Fruit fly (Drosophila melanogaster) whole organism, embryonic: ENCODE measurements around the gene aph-1.

ENCODE experiments used
- Atf6 ChIP-seq: fragments of 200-800 bp; sonication (Bioruptor generic); IDR thresholded peaks from 2 replicates; pipeline ENCODE4 v1.3.6; 2022; ENCODE audit warnings: missing biosample characterization, missing genetic modification characterization
- BtbVII ChIP-seq: fragments of 200-800 bp; sonication (Bioruptor generic); optimal IDR thresholded peaks from 3 replicates; lab custom pipeline; 2017; ENCODE audit warnings: missing biosample characterization, mild to moderate bottlenecking, missing genetic modification characterization
- CG10366 ChIP-seq: fragments of 200-800 bp; sonication (Bioruptor generic); IDR thresholded peaks from 2 replicates; pipeline ENCODE4 v1.3.6; 2022; ENCODE audit warnings: missing biosample characterization, missing genetic modification characterization
- CG10979 ChIP-seq: fragments of 200-800 bp; sonication (Bioruptor generic); optimal IDR thresholded peaks from 2 replicates; lab custom pipeline; 2018; ENCODE audit warnings: missing biosample characterization, mild to moderate bottlenecking, missing genetic modification characterization, moderate library complexity
- CG11085 ChIP-seq: fragments of 200-800 bp; sonication (Bioruptor generic); IDR thresholded peaks from 2 replicates; pipeline ENCODE4 v1.3.6; 2022; ENCODE audit warnings: missing biosample characterization, missing genetic modification characterization
- CG11504 ChIP-seq: fragments of 200-800 bp; sonication (Bioruptor generic); optimal IDR thresholded peaks from 3 replicates; lab custom pipeline; 2019; ENCODE audit warnings: missing biosample characterization, mild to moderate bottlenecking, missing genetic modification characterization, moderate library complexity
- CG13287 ChIP-seq: fragments of 200-800 bp; sonication (Bioruptor generic); IDR thresholded peaks from 2 replicates; pipeline ENCODE4 v1.3.6; 2022; ENCODE audit warnings: missing biosample characterization, missing genetic modification characterization; ENCODE audit not compliant: partially characterized antibody
- CG13424 ChIP-seq: fragments of 200-800 bp; sonication (Bioruptor generic); optimal IDR thresholded peaks from 2 replicates; lab custom pipeline; 2019; ENCODE audit warnings: missing biosample characterization, mild to moderate bottlenecking, missing genetic modification characterization, moderate library complexity
- CG14860 ChIP-seq: fragments of 200-800 bp; sonication (Bioruptor generic); IDR thresholded peaks from 3 replicates; pipeline ENCODE4 v1.3.6; 2022; ENCODE audit warnings: missing biosample characterization, missing genetic modification characterization; ENCODE audit not compliant: partially characterized antibody
- CG15269 ChIP-seq: fragments of 200-800 bp; sonication (Bioruptor generic); optimal IDR thresholded peaks from 2 replicates; lab custom pipeline; 2018; ENCODE audit warnings: missing biosample characterization, mild to moderate bottlenecking, missing genetic modification characterization, moderate library complexity
- CG1603 ChIP-seq: fragments of 200-800 bp; sonication (Bioruptor generic); optimal IDR thresholded peaks from 2 replicates; lab custom pipeline; 2019; ENCODE audit warnings: missing biosample characterization, mild to moderate bottlenecking, missing genetic modification characterization, moderate library complexity
- CG17385 ChIP-seq: fragments of 200-800 bp; sonication (Bioruptor generic); optimal IDR thresholded peaks from 3 replicates; lab custom pipeline; 2018; ENCODE audit warnings: missing biosample characterization, mild to moderate bottlenecking, missing genetic modification characterization
- CG2678 ChIP-seq: fragments of 200-800 bp; sonication (Bioruptor generic); optimal IDR thresholded peaks from 3 replicates; lab custom pipeline; 2019; ENCODE audit warnings: missing biosample characterization, mild to moderate bottlenecking, missing genetic modification characterization, moderate library complexity
- CG30403 ChIP-seq: fragments of 200-800 bp; sonication (Bioruptor generic); optimal IDR thresholded peaks from 3 replicates; lab custom pipeline; 2016; ENCODE audit warnings: missing biosample characterization, missing genetic modification characterization
- CG32532 ChIP-seq: fragments of 200-800 bp; sonication (Bioruptor generic); IDR thresholded peaks from 2 replicates; pipeline ENCODE4 v1.3.6; 2022; ENCODE audit warnings: missing biosample characterization, missing genetic modification characterization
- CG34376 ChIP-seq: fragments of 200-800 bp; sonication (Bioruptor generic); optimal IDR thresholded peaks from 2 replicates; lab custom pipeline; 2018; ENCODE audit warnings: missing biosample characterization, mild to moderate bottlenecking, missing genetic modification characterization
- CG43689 ChIP-seq: fragments of 200-800 bp; sonication (Bioruptor generic); IDR thresholded peaks from 2 replicates; pipeline ENCODE4 v1.3.6; 2022; ENCODE audit warnings: missing biosample characterization, missing genetic modification characterization
- CG6689 ChIP-seq: fragments of 200-800 bp; sonication (Bioruptor generic); IDR thresholded peaks from 2 replicates; pipeline ENCODE4 v1.3.6; 2022; ENCODE audit warnings: missing biosample characterization, missing genetic modification characterization
- CG6765 ChIP-seq: fragments of 200-800 bp; sonication (Bioruptor generic); optimal IDR thresholded peaks from 3 replicates; lab custom pipeline; 2017; ENCODE audit warnings: missing biosample characterization, mild to moderate bottlenecking, missing genetic modification characterization
- CG6813 ChIP-seq: fragments of 200-800 bp; sonication (Bioruptor generic); optimal IDR thresholded peaks from 2 replicates; lab custom pipeline; 2017; ENCODE audit warnings: missing biosample characterization, missing genetic modification characterization, mild to moderate bottlenecking, moderate library complexity, missing genetic modification reagents
- CG8359 ChIP-seq: fragments of 200-800 bp; sonication (Bioruptor generic); optimal IDR thresholded peaks from 2 replicates; lab custom pipeline; 2017; ENCODE audit warnings: missing biosample characterization, mild to moderate bottlenecking, missing genetic modification characterization, borderline replicate concordance
- CG8765 ChIP-seq: fragments of 200-800 bp; sonication (Bioruptor generic); IDR thresholded peaks from 2 replicates; pipeline ENCODE4 v1.3.6; 2022; ENCODE audit warnings: missing biosample characterization, missing genetic modification characterization
- Dref ChIP-seq: fragments of 200-800 bp; sonication (Bioruptor generic); IDR thresholded peaks from 2 replicates; pipeline ENCODE4 v1.3.6; 2022; ENCODE audit warnings: missing biosample characterization, missing genetic modification characterization
- E2f2 ChIP-seq: fragments of 200-800 bp; sonication (Bioruptor generic); IDR thresholded peaks from 2 replicates; pipeline ENCODE4 v1.3.6; 2022; ENCODE audit warnings: missing biosample characterization, missing genetic modification characterization
- Hr78 ChIP-seq, 2 experiments: fragments of 200-800 bp in 1 of 2; fragments of >200 bp in 1 of 2; sonication (Bioruptor generic) in 1 of 2; optimal IDR thresholded peaks; 2 replicates each; lab custom pipeline; 2017 to 2019; ENCODE audit warnings: missing biosample characterization in 2 of 2, missing genetic modification characterization in 2 of 2, mild to moderate bottlenecking in 1 of 2, moderate library complexity in 1 of 2
- MTF-1 ChIP-seq: fragments of 200-800 bp; sonication (Bioruptor generic); optimal IDR thresholded peaks from 2 replicates; lab custom pipeline; 2018; ENCODE audit warnings: missing biosample characterization, mild to moderate bottlenecking, missing genetic modification characterization, borderline replicate concordance
- Mad ChIP-seq: fragments of 200-800 bp; sonication (Bioruptor generic); optimal IDR thresholded peaks from 2 replicates; lab custom pipeline; 2016; ENCODE audit warnings: missing biosample characterization, missing genetic modification characterization
- NFAT ChIP-seq: fragments of 200-800 bp; sonication (Bioruptor generic); IDR thresholded peaks from 2 replicates; pipeline ENCODE4 v1.3.6; 2022; ENCODE audit warnings: missing biosample characterization, missing genetic modification characterization
- Optix ChIP-seq: fragments of 200-800 bp; sonication (Bioruptor generic); IDR thresholded peaks from 3 replicates; pipeline ENCODE4 v1.3.6; 2022; ENCODE audit warnings: missing biosample characterization, missing genetic modification characterization
- PHDP ChIP-seq: fragments of 200-800 bp; sonication (Bioruptor generic); optimal IDR thresholded peaks from 3 replicates; lab custom pipeline; 2018; ENCODE audit warnings: missing biosample characterization, mild to moderate bottlenecking, missing genetic modification characterization, moderate library complexity
- Trl ChIP-seq, 3 experiments: fragments of >200 bp in 2 of 3; fragments of 200-800 bp in 1 of 3; sonication (Bioruptor generic) in 1 of 3; optimal IDR thresholded peaks; 2 replicates in 1 of 3; 3 replicates in 2 of 3; lab custom pipeline; 2016 to 2017; ENCODE audit warnings: missing biosample characterization in 1 of 3, missing genetic modification characterization in 1 of 3
- Xbp1 ChIP-seq: fragments of 200-800 bp; sonication (Bioruptor generic); optimal IDR thresholded peaks from 3 replicates; lab custom pipeline; 2016; ENCODE audit warnings: missing biosample characterization, mild to moderate bottlenecking, missing genetic modification characterization
- al ChIP-seq: fragments of 200-800 bp; sonication (Bioruptor generic); IDR thresholded peaks from 2 replicates; pipeline ENCODE4 v1.3.6; 2022; ENCODE audit warnings: missing biosample characterization, missing genetic modification characterization
- ap ChIP-seq: fragments of 200-800 bp; sonication (Bioruptor generic); IDR thresholded peaks from 2 replicates; pipeline ENCODE4 v1.3.6; 2022; ENCODE audit warnings: missing biosample characterization, missing genetic modification characterization
- ase ChIP-seq: fragments of 200-800 bp; sonication (Bioruptor generic); IDR thresholded peaks from 3 replicates; pipeline ENCODE4 v1.3.6; 2022; ENCODE audit warnings: missing biosample characterization, missing genetic modification characterization
- bcd ChIP-seq: fragments of 200-800 bp; sonication (Bioruptor generic); optimal IDR thresholded peaks from 2 replicates; lab custom pipeline; 2017; ENCODE audit warnings: missing biosample characterization, mild to moderate bottlenecking, missing genetic modification characterization
- chinmo ChIP-seq: fragments of 200-800 bp; sonication (Bioruptor generic); IDR thresholded peaks from 4 replicates; pipeline ENCODE4 v1.3.6; 2022; ENCODE audit warnings: missing biosample characterization, missing genetic modification characterization; ENCODE audit not compliant: partially characterized antibody
- cwo ChIP-seq: fragments of 200-800 bp; sonication (Bioruptor generic); optimal IDR thresholded peaks from 3 replicates; lab custom pipeline; 2017; ENCODE audit warnings: missing biosample characterization, missing genetic modification characterization, mild to moderate bottlenecking, moderate library complexity, missing genetic modification reagents
- dmrt99B ChIP-seq: fragments of 200-800 bp; sonication (Bioruptor generic); optimal IDR thresholded peaks from 2 replicates; lab custom pipeline; 2018; ENCODE audit warnings: missing biosample characterization, mild to moderate bottlenecking, missing genetic modification characterization, moderate library complexity
- esg ChIP-seq: fragments of 200-800 bp; sonication (Bioruptor generic); conservative IDR thresholded peaks from 2 replicates; pipeline ENCODE4 v1.3.6; 2022; ENCODE audit warnings: missing biosample characterization, missing genetic modification characterization
- ftz-f1 ChIP-seq: fragments of 200-800 bp; sonication (Bioruptor generic); optimal IDR thresholded peaks from 2 replicates; lab custom pipeline; 2016; ENCODE audit warnings: missing biosample characterization, missing genetic modification characterization
- jing ChIP-seq: fragments of 200-800 bp; sonication (Bioruptor generic); optimal IDR thresholded peaks from 2 replicates; lab custom pipeline; 2018; ENCODE audit warnings: missing biosample characterization, mild to moderate bottlenecking, missing genetic modification characterization
- jumu ChIP-seq: fragments of 200-800 bp; sonication (Bioruptor generic); optimal IDR thresholded peaks from 3 replicates; lab custom pipeline; 2016; ENCODE audit warnings: missing biosample characterization, missing genetic modification characterization
- lilli ChIP-seq: fragments of 200-800 bp; sonication (Bioruptor generic); optimal IDR thresholded peaks from 3 replicates; lab custom pipeline; 2016; ENCODE audit warnings: missing biosample characterization, missing genetic modification characterization
- pzg ChIP-seq: fragments of 200-800 bp; sonication (Bioruptor generic); optimal IDR thresholded peaks from 3 replicates; lab custom pipeline; 2018; ENCODE audit warnings: missing biosample characterization, mild to moderate bottlenecking, missing genetic modification characterization, moderate library complexity
- sd ChIP-seq: fragments of 200-800 bp; sonication (Bioruptor generic); optimal IDR thresholded peaks from 3 replicates; lab custom pipeline; 2018; ENCODE audit warnings: missing biosample characterization, mild to moderate bottlenecking, missing genetic modification characterization, moderate library complexity
- tgo ChIP-seq: fragments of 200-800 bp; sonication (Bioruptor generic); IDR thresholded peaks from 3 replicates; pipeline ENCODE4 v1.3.6; 2022; ENCODE audit warnings: missing biosample characterization, missing genetic modification characterization
- tin ChIP-seq: fragments of 200-800 bp; sonication (Bioruptor generic); optimal IDR thresholded peaks from 3 replicates; lab custom pipeline; 2016; ENCODE audit warnings: missing biosample characterization, missing genetic modification characterization
- vvl ChIP-seq: fragments of 200-800 bp; sonication (Bioruptor generic); IDR thresholded peaks from 2 replicates; pipeline ENCODE4 v1.3.6; 2022; ENCODE audit warnings: missing biosample characterization, missing genetic modification characterization

The aph-1 gene

DNA sequence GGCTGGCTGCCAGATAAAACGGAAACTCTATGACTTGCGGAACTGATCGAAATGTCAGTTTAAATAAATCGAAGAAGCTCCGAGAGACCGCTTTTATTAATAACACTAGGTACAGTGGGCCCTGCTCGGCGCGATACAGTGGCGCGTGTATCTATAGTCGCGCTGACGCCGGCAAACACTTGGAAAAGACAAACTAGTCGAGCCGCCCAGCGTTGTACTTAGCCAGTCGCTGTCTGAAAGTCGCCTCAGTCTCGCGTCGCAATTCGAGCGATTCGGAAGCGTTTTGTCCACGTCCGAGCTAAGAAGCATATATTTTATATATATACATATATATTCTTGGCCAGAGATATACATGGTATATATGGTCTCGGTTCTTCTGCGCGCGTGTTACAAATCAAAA lies 36.2 kb upstream of the aph-1 start (continued):
- TF ChIP-seq Hr78 (GFP tag; optimal IDR thresholded peaks at IDR 0.05; lab: Kevin White, UChicago), result no peak
- peak; percentile 28 for TF ChIP-seq dmrt99B (tag; lab: Kevin White, UChicago)
- peak; percentile 49 for TF ChIP-seq CG6765 (GFP tag; lab: Kevin White, UChicago)
- TF ChIP-seq Xbp1 (GFP tag; lab: Kevin White, UChicago), result peak; percentile 46
- TF ChIP-seq CG34376 (GFP tag; lab: Kevin White, UChicago), result peak; percentile 17
- TF ChIP-seq Optix, result no peak
- TF ChIP-seq sd (tag; lab: Kevin White, UChicago), result peak; percentile 27
- 0 out of 2 replicates have a peak, but pooled peaks have one; percentile 21 for TF ChIP-seq esg (GFP tag; lab: Robert Waterston, UW)
- no peak for TF ChIP-seq CG6689
- peak; percentile 65; the same call in 1 of the 4 replicates for TF ChIP-seq chinmo
- TF ChIP-seq BtbVII (GFP tag; lab: Kevin White, UChicago), result peak; percentile 41
- TF ChIP-seq CG43689 (GFP tag; lab: Robert Waterston, UW), result no peak
- TF ChIP-seq E2f2, result no peak; the same call in 1 of the 2 replicates
- TF ChIP-seq CG15269, result peak; percentile 60
- TF ChIP-seq Trl (optimal IDR thresholded peaks at IDR 0.05; lab: Kevin White, UChicago), result no peak
- TF ChIP-seq Trl (GFP tag; optimal IDR thresholded peaks at IDR 0.05; lab: Kevin White, UChicago), result peak; percentile 6
- TF ChIP-seq CG10366, result peak; percentile 39; the same call in 1 of the 2 replicates
- peak; percentile 32 for TF ChIP-seq cwo
- TF ChIP-seq CG1603 (tag; lab: Kevin White, UChicago), result peak; percentile 6
- TF ChIP-seq CG17385 (GFP tag; lab: Kevin White, UChicago), result peak; percentile 25
- TF ChIP-seq Mad, result peak; percentile 18
- peak; percentile 18 for TF ChIP-seq CG30403 (GFP tag; lab: Kevin White, UChicago)
- TF ChIP-seq NFAT (GFP tag; lab: Robert Waterston, UW), result peak; percentile 93
- TF ChIP-seq CG10979 (tag; lab: Kevin White, UChicago), result no peak
- 0 out of 2 replicates have a peak, but pooled peaks have one; percentile 28 for TF ChIP-seq CG8765
- no peak for TF ChIP-seq CG14860 (GFP tag; lab: Robert Waterston, UW)
- peak; percentile 49 for TF ChIP-seq MTF-1
- TF ChIP-seq ap, result no peak
- peak; percentile 34; the same call in 2 of the 3 replicates for TF ChIP-seq tgo (GFP tag; lab: Robert Waterston, UW)
- TF ChIP-seq al (GFP tag; lab: Robert Waterston, UW), result peak; percentile 60
- TF ChIP-seq CG6813 (GFP tag; lab: Kevin White, UChicago), result peak; percentile 49
- peak; percentile 58 for TF ChIP-seq ftz-f1 (GFP tag; lab: Kevin White, UChicago)
- peak; percentile 84 for TF ChIP-seq CG8359 (GFP tag; lab: Kevin White, UChicago)
- 0 out of 2 replicates have a peak, but pooled peaks have one; percentile 32 for TF ChIP-seq Dref (GFP tag; lab: Robert Waterston, UW)
- peak; percentile 40 for TF ChIP-seq tin (GFP tag; lab: Kevin White, UChicago)
- peak; percentile 50 for TF ChIP-seq bcd (GFP tag; lab: Kevin White, UChicago)
- peak; percentile 13; the same call in 1 of the 2 replicates for TF ChIP-seq CG13287 (GFP tag; lab: Robert Waterston, UW)
- peak; percentile 22 for TF ChIP-seq jumu (GFP tag; lab: Kevin White, UChicago)
- TF ChIP-seq ase, result 0 out of 3 replicates have a peak, but pooled peaks have one; percentile 28
- peak; percentile 48 for TF ChIP-seq CG2678
- TF ChIP-seq lilli (GFP tag; lab: Kevin White, UChicago), result peak; percentile 42
- peak; percentile 54; the same call in 1 of the 2 replicates for TF ChIP-seq vvl
- TF ChIP-seq CG11504 (tag; lab: Kevin White, UChicago), result peak; percentile 50
- no peak for TF ChIP-seq jing (GFP tag; lab: Kevin White, UChicago)
- TF ChIP-seq Atf6, result no peak
- peak; percentile 86 for TF ChIP-seq CG32532
- peak; percentile 31 for TF ChIP-seq CG13424 (tag; lab: Kevin White, UChicago)
- TF ChIP-seq PHDP, result peak; percentile 37
- peak; percentile 49; the same call in 1 of the 2 replicates for TF ChIP-seq CG11085
- TF ChIP-seq pzg (GFP tag; lab: Kevin White, UChicago), result no peak
